Fruit fly (Drosophila melanogaster): Measurements from ENCODE around the gene sog.

The sog gene

dm6 chrX:15591721-15592491 lies 41.3 kb downstream of the sog start (continued):
- TF ChIP-seq kni (GFP tag; optimal IDR thresholded peaks at IDR 0.05) (no peak), z (GFP tag; IDR thresholded peaks at IDR 0.05) (no peak), CG15601 (tag; optimal IDR thresholded peaks at IDR 0.05) (peak; percentile 1), wdn (GFP tag; IDR thresholded peaks at IDR 0.05) (no peak), CG17912 (GFP tag; optimal IDR thresholded peaks at IDR 0.05) (no peak), CG1024 (GFP tag; IDR thresholded peaks at IDR 0.05) (0 out of 2 replicates have a peak, but pooled peaks have one; percentile 18), ham (GFP tag; IDR thresholded peaks at IDR 0.05) (no peak), CG17829 (tag; optimal IDR thresholded peaks at IDR 0.05) (no peak), ind (GFP tag; optimal IDR thresholded peaks at IDR 0.05) (peak; percentile 33), gsb (GFP tag; IDR thresholded peaks at IDR 0.05) (no peak), pum (GFP tag; optimal IDR thresholded peaks at IDR 0.05) (peak; percentile 41), CG10462 (GFP tag; optimal IDR thresholded peaks at IDR 0.05) (peak; percentile 11), Myb (GFP tag; optimal IDR thresholded peaks at IDR 0.05) (peak; percentile 4), Gug (GFP tag; IDR thresholded peaks at IDR 0.05) (peak; percentile 44; the same call in 1 of the 4 replicates), Blimp-1 (GFP tag; optimal IDR thresholded peaks at IDR 0.05) (peak; percentile 38), her (GFP tag; optimal IDR thresholded peaks at IDR 0.05) (peak; percentile 23), Bdp1 (GFP tag; optimal IDR thresholded peaks at IDR 0.05) (no peak), az2 (GFP tag; optimal IDR thresholded peaks at IDR 0.05) (peak; percentile 51), Ets97D (GFP tag; optimal IDR thresholded peaks at IDR 0.05) (no peak), nom (GFP tag; optimal IDR thresholded peaks at IDR 0.05) (no peak), HmgZ (tag; optimal IDR thresholded peaks at IDR 0.05) (peak; percentile 1), Hr78 (GFP tag; optimal IDR thresholded peaks at IDR 0.05) (peak in 1 of 2 experiments; percentile 42), H15 (GFP tag; IDR thresholded peaks at IDR 0.05) (0 out of 3 replicates have a peak, but pooled peaks have one; percentile 8)

DNA sequence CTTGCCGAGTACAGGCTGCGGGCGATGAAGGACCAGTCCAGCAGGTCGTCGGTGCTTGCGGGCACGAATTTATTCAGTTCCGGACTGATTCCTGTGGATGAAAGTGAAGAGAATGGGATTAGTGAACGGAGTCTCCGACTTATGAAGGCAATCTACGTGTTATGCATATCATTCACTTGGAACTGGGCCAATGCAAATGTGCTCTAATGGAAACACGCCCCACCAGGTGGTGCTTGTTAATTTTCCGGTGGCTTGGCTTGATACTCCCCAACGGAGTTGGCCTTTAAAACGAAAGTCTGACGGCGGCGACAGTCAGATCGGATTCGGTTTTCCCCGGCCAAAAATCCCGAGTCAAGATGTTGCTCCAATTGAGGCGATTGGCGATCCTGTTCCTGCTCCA lies 45.8 kb downstream of the sog start, which contains the start of gene Alp11:
Gene Alp11 (plus strand): TSS at position 301 of the 400 bp plus-strand sequence.
- TF ChIP-seq oc (tag; optimal IDR thresholded peaks at IDR 0.05) (no peak), ato (GFP tag; IDR thresholded peaks at IDR 0.05; ENCODE audit: partially characterized antibody) (no peak), NFAT (GFP tag; IDR thresholded peaks at IDR 0.05) (no peak), Dad (GFP tag; optimal IDR thresholded peaks at IDR 0.05) (no peak), CHES-1-like (GFP tag; optimal IDR thresholded peaks at IDR 0.05) (no peak), klu (GFP tag; IDR thresholded peaks at IDR 0.05) (no peak), CG7372 (GFP tag; IDR thresholded peaks at IDR 0.05) (no peak), CG18764 (GFP tag; optimal IDR thresholded peaks at IDR 0.05) (no peak), Awh (GFP tag; IDR thresholded peaks at IDR 0.05) (no peak), ssp (GFP tag; IDR thresholded peaks at IDR 0.05) (no peak), so (GFP tag; IDR thresholded peaks at IDR 0.05) (no peak)

DNA sequence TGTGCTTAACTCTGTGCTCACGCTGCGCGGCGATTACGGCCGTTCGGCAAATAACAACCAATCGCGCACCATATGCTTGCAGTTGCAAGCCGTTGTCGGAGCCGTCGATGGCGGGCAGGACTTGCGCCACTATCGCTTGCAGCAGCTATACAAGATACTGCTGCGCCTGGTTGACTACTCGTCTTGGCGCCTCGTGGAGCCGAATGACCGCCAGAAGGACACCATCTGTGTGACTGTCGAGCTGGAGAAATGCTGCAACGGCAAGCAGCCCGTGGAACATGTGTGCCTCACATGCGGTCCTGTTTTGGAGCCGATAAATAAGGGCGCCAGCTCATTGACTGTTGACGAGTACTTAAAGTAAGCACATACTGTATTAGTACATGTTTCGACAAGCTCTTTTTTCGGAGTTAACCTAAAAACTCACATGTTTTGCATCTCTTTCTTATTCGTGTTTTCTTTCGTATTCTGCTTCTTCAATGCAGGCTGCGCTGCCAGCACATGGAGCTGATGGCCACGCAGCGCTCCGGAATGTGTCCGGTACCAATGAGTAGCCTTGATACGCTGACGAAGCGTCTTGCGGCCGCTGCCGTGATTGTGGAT lies 49.3 kb downstream of the sog start:
- no peak for TF ChIP-seq Blimp-1 (GFP tag; optimal IDR thresholded peaks at IDR 0.05)
- peak; percentile 96 for TF ChIP-seq twi (tag; optimal IDR thresholded peaks at IDR 0.05)
- TF ChIP-seq lmd (GFP tag; IDR thresholded peaks at IDR 0.05) = no peak
- no peak for TF ChIP-seq CG3065 (GFP tag; optimal IDR thresholded peaks at IDR 0.05)
- no peak for TF ChIP-seq vnd (GFP tag; IDR thresholded peaks at IDR 0.05; ENCODE audit: partially characterized antibody)
- TF ChIP-seq p53 (GFP tag; optimal IDR thresholded peaks at IDR 0.05) = peak; percentile 86
- TF ChIP-seq Mes4 (GFP tag; optimal IDR thresholded peaks at IDR 0.05) = no peak
- TF ChIP-seq CG9727 (GFP tag; optimal IDR thresholded peaks at IDR 0.05) = no peak
- TF ChIP-seq CG6272 (GFP tag; IDR thresholded peaks at IDR 0.05) = no peak
- TF ChIP-seq CG15479 (GFP tag; optimal IDR thresholded peaks at IDR 0.05) = peak; percentile 6
- TF ChIP-seq CG18011 (GFP tag; optimal IDR thresholded peaks at IDR 0.05) = no peak
- TF ChIP-seq BtbVII (GFP tag; optimal IDR thresholded peaks at IDR 0.05) = no peak
- TF ChIP-seq CG17385 (GFP tag; optimal IDR thresholded peaks at IDR 0.05) = peak; percentile 27
- TF ChIP-seq Ets65A (GFP tag) = no peak
- TF ChIP-seq kah (GFP tag; optimal IDR thresholded peaks at IDR 0.05) = no peak
- TF ChIP-seq exex (tag; optimal IDR thresholded peaks at IDR 0.05) = no peak
